Fruit fly (Drosophila melanogaster): Measurements from ENCODE around the gene CG3386.

The CG3386 gene

DNA sequence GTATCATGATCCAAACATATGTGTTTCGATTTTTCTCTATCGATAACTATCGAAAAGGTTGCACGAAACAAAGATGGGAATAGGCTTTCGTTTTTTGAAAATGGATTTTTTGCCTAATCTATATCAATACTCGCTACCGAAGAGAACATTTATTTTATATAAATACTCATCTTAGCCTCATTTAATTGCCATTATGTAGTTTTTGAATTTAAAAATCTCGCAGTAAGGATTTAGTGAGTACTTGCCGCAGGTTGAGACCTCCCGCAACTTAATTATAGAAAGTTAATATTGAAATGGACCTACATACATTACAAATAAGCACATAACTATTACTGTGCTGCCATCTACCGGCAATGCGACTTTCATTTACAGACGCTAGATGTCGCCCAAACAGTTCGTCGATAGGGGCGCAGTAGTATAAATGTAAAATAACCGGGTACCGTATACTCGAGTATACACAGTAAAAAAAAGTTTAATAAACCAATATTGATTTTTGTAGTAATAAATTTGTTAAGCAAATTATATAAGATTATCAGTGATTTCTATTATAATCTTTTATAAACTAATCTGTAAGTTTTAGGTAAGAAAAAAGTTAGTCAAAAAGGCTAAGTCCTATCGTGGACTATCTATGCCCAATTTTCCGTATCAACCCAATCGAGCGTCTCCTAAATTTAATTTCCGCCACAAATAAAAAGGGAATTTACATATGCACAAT is 29.7 kb upstream of the CG3386 start, which contains the start of gene CG13896 (continued):
- TF ChIP-seq Chrac-16 (GFP tag; optimal IDR thresholded peaks at IDR 0.05) (peak; percentile 94), Dfd (GFP tag; optimal IDR thresholded peaks at IDR 0.05) (no peak), BtbVII (GFP tag; optimal IDR thresholded peaks at IDR 0.05) (peak; percentile 66), gcm2 (GFP tag; optimal IDR thresholded peaks at IDR 0.05) (peak; percentile 36), Dbx (GFP tag; IDR thresholded peaks at IDR 0.05) (peak; percentile 88), bsh (GFP tag; optimal IDR thresholded peaks at IDR 0.05) (peak; percentile 17 to 79), Nf-YA (GFP tag; IDR thresholded peaks at IDR 0.05) (peak; percentile 67), D (optimal IDR thresholded peaks at IDR 0.05) (no peak), D (GFP tag; optimal IDR thresholded peaks at IDR 0.05) (peak; percentile 73), CG10267 (tag; optimal IDR thresholded peaks at IDR 0.05) (peak; percentile 83), zf30C (GFP tag; optimal IDR thresholded peaks at IDR 0.05) (peak; percentile 96), Side (GFP tag; optimal IDR thresholded peaks at IDR 0.05) (peak; percentile 86), mam (GFP tag; optimal IDR thresholded peaks at IDR 0.05) (peak; percentile 90), Tbp (GFP tag; optimal IDR thresholded peaks at IDR 0.05) (peak; percentile 37), CG6254 (GFP tag; optimal IDR thresholded peaks at IDR 0.05) (peak; percentile 61), twi (tag; optimal IDR thresholded peaks at IDR 0.05) (peak; percentile 54), CG14860 (GFP tag; IDR thresholded peaks at IDR 0.05; ENCODE audit: partially characterized antibody) (peak; percentile 60; the same call in 1 of the 3 replicates), sna (GFP tag; IDR thresholded peaks at IDR 0.05; ENCODE audit: partially characterized antibody) (peak; percentile 81), MBD-R2 (GFP tag; IDR thresholded peaks at IDR 0.05) (peak; percentile 34; the same call in 1 of the 2 replicates), CG7745 (tag; optimal IDR thresholded peaks at IDR 0.05) (peak; percentile 28), CG8478 (optimal IDR thresholded peaks at IDR 0.05) (no peak), lab (GFP tag; optimal IDR thresholded peaks at IDR 0.05) (peak; percentile 90), fd102C (GFP tag; optimal IDR thresholded peaks at IDR 0.05) (peak; percentile 51), knrl (GFP tag; IDR thresholded peaks at IDR 0.05; ENCODE audit: partially characterized antibody) (peak; percentile 74), tio (GFP tag; optimal IDR thresholded peaks at IDR 0.05) (peak; percentile 84), C15 (GFP tag; IDR thresholded peaks at IDR 0.05) (no peak), CG7357 (GFP tag; IDR thresholded peaks at IDR 0.05) (peak; percentile 68; the same call in 2 of the 3 replicates), Atf-2 (GFP tag; optimal IDR thresholded peaks at IDR 0.05) (peak; percentile 88), pum (GFP tag; optimal IDR thresholded peaks at IDR 0.05) (peak; percentile 93), CG13296 (GFP tag; optimal IDR thresholded peaks at IDR 0.05) (peak; percentile 63), p53 (GFP tag; optimal IDR thresholded peaks at IDR 0.05) (peak; percentile 84), ash1 (GFP tag; optimal IDR thresholded peaks at IDR 0.05) (peak; percentile 92), gem (tag; optimal IDR thresholded peaks at IDR 0.05) (peak; percentile 84), eve (GFP tag; optimal IDR thresholded peaks at IDR 0.05) (peak in 1 of 2 experiments; percentile 66), odd (GFP tag; optimal IDR thresholded peaks at IDR 0.05) (peak; percentile 62), NfI (GFP tag; optimal IDR thresholded peaks at IDR 0.05) (peak; percentile 85), CG30403 (GFP tag; optimal IDR thresholded peaks at IDR 0.05) (peak; percentile 95), Sry-δ (GFP tag; optimal IDR thresholded peaks at IDR 0.05) (peak; percentile 77), Oaz (GFP tag; IDR thresholded peaks at IDR 0.05) (peak; percentile 77), CG5180 (GFP tag; optimal IDR thresholded peaks at IDR 0.05) (peak; percentile 55), CG14050 (GFP tag; IDR thresholded peaks at IDR 0.05) (peak; percentile 54), CG11093 (GFP tag; IDR thresholded peaks at IDR 0.05) (peak; percentile 57; the same call in 1 of the 3 replicates), ind (GFP tag; optimal IDR thresholded peaks at IDR 0.05) (peak; percentile 85), stwl (tag; optimal IDR thresholded peaks at IDR 0.05) (peak; percentile 54), dmrt99B (tag; optimal IDR thresholded peaks at IDR 0.05) (peak; percentile 78), NC2β (GFP tag; optimal IDR thresholded peaks at IDR 0.05) (peak; percentile 91), schlank (tag; optimal IDR thresholded peaks at IDR 0.05) (peak; percentile 60), TFAM (GFP tag; optimal IDR thresholded peaks at IDR 0.05) (peak; percentile 22), ap (GFP tag; IDR thresholded peaks at IDR 0.05) (peak; percentile 39; the same call in 1 of the 2 replicates), CG16779 (GFP tag; IDR thresholded peaks at IDR 0.05) (peak; percentile 87)
